Worm (Caenorhabditis elegans) whole organism, L4 larva: ENCODE measurements around the gene ttn-1.

ENCODE experiments used
- F44E2.7 ChIP-seq: fragments of 200-800 bp; sonication (Bioruptor generic); IDR thresholded peaks from 2 replicates; pipeline ENCODE4 v2.1.2; 2022; ENCODE audit warnings: missing genetic modification characterization, missing compliant biosample characterization
- R02D3.7 ChIP-seq: fragments of 150-350 bp; sonication (generic microtip); optimal IDR thresholded peaks from 3 replicates; lab custom pipeline; 2014; ENCODE audit warnings: missing biosample characterization, missing genetic modification characterization
- T20F7.1 ChIP-seq: fragments of 200-800 bp; sonication (Bioruptor generic); optimal IDR thresholded peaks from 2 replicates; lab custom pipeline; 2018; ENCODE audit warnings: mild to moderate bottlenecking, missing genetic modification characterization, missing compliant biosample characterization
- Y105C5A.15 ChIP-seq: fragments of 200-800 bp; sonication (Bioruptor generic); IDR thresholded peaks from 2 replicates; pipeline ENCODE4 v1.3.6; 2022; ENCODE audit warnings: missing genetic modification characterization, missing compliant biosample characterization
- Y48G9A.11 ChIP-seq: fragments of 200-800 bp; sonication (Bioruptor generic); IDR thresholded peaks from 2 replicates; pipeline ENCODE4 v1.3.6; 2022; ENCODE audit warnings: missing genetic modification reagents, missing genetic modification characterization, missing compliant biosample characterization
- Y75B8A.6 ChIP-seq: fragments of 200-800 bp; sonication (Bioruptor generic); IDR thresholded peaks from 2 replicates; pipeline ENCODE4 v1.3.6; 2022; ENCODE audit warnings: missing genetic modification reagents, missing genetic modification characterization, missing compliant biosample characterization
- arid-1 ChIP-seq: fragments of 200-800 bp; sonication (Bioruptor generic); conservative IDR thresholded peaks from 2 replicates; pipeline ENCODE4 v1.3.6; 2022; ENCODE audit warnings: missing genetic modification reagents, missing genetic modification characterization, missing compliant biosample characterization
- ceh-28 ChIP-seq: fragments of 150-350 bp; optimal IDR thresholded peaks from 2 replicates; lab custom pipeline; 2014; ENCODE audit warnings: missing biosample characterization, missing genetic modification reagents, missing genetic modification characterization
- ceh-44 ChIP-seq: fragments of 200-800 bp; sonication (Bioruptor generic); IDR thresholded peaks from 2 replicates; pipeline ENCODE4 v1.3.6; 2022; ENCODE audit warnings: missing genetic modification reagents, missing genetic modification characterization, missing compliant biosample characterization
- ceh-62 ChIP-seq: sonication (generic microtip); optimal IDR thresholded peaks from 2 replicates; lab custom pipeline; 2017; ENCODE audit warnings: missing biosample characterization, missing genetic modification characterization
- ces-1 ChIP-seq: fragments of 150-350 bp; sonication (generic microtip); optimal IDR thresholded peaks from 4 replicates; lab custom pipeline; 2014; ENCODE audit warnings: missing biosample characterization, missing genetic modification reagents, missing genetic modification characterization
- cey-2 ChIP-seq: sonication (generic microtip); optimal IDR thresholded peaks from 3 replicates; lab custom pipeline; 2017; ENCODE audit warnings: missing genetic modification characterization, mild to moderate bottlenecking, missing compliant biosample characterization, antibody characterized with exemption, borderline replicate concordance; ENCODE audit not compliant: insufficient read depth
- ctbp-1 ChIP-seq: fragments of 200-800 bp; sonication (Bioruptor generic); IDR thresholded peaks from 2 replicates; pipeline ENCODE4 v1.3.6; 2022; ENCODE audit warnings: missing genetic modification reagents, missing genetic modification characterization, missing compliant biosample characterization
- daf-12 ChIP-seq: fragments of 150-350 bp; optimal IDR thresholded peaks from 2 replicates; lab custom pipeline; 2014; ENCODE audit warnings: missing biosample characterization, missing genetic modification reagents, missing genetic modification characterization
- dmd-8 ChIP-seq: fragments of 200-800 bp; sonication (Bioruptor generic); IDR thresholded peaks from 2 replicates; pipeline ENCODE4 v1.3.6; 2022; ENCODE audit warnings: missing genetic modification characterization, missing compliant biosample characterization
- fkh-10 ChIP-seq: fragments of 150-350 bp; optimal IDR thresholded peaks from 2 replicates; lab custom pipeline; 2014; ENCODE audit warnings: missing biosample characterization, missing genetic modification reagents, missing genetic modification characterization
- gei-8 ChIP-seq: fragments of 200-800 bp; sonication (Bioruptor generic); optimal IDR thresholded peaks from 2 replicates; lab custom pipeline; 2018; ENCODE audit warnings: mild to moderate bottlenecking, missing genetic modification characterization, missing compliant biosample characterization
- hlh-11 ChIP-seq: fragments of 200-800 bp; sonication (Bioruptor generic); optimal IDR thresholded peaks from 2 replicates; lab custom pipeline; 2018; ENCODE audit warnings: mild to moderate bottlenecking, missing genetic modification characterization, missing compliant biosample characterization
- lim-7 ChIP-seq: fragments of 200-800 bp; sonication (Bioruptor generic); IDR thresholded peaks from 2 replicates; pipeline ENCODE4 v1.3.6; 2022; ENCODE audit warnings: missing genetic modification characterization, missing compliant biosample characterization
- lin-15B ChIP-seq: fragments of 150-350 bp; sonication (generic microtip); optimal IDR thresholded peaks from 3 replicates; lab custom pipeline; 2014; ENCODE audit warnings: missing biosample characterization, missing genetic modification characterization
- lin-38 ChIP-seq: fragments of 200-800 bp; sonication (Bioruptor generic); IDR thresholded peaks from 2 replicates; pipeline ENCODE4 v1.3.6; 2022; ENCODE audit warnings: missing genetic modification reagents, missing genetic modification characterization, missing compliant biosample characterization
- lsy-2 ChIP-seq, 2 experiments: fragments of 150-350 bp in 1 of 2; sonication (generic microtip) in 1 of 2; optimal IDR thresholded peaks; 2 replicates each; lab custom pipeline; 2014 to 2017; ENCODE audit warnings: missing biosample characterization in 2 of 2, missing genetic modification characterization in 2 of 2
- madf-5 ChIP-seq, 2 experiments: fragments of 200-800 bp; sonication (Bioruptor generic); IDR thresholded peaks; 2 replicates each; pipeline ENCODE4 v1.3.6; 2022; ENCODE audit warnings: missing compliant biosample characterization in 2 of 2, missing genetic modification characterization in 2 of 2
- madf-9 ChIP-seq: fragments of 200-800 bp; sonication (Bioruptor generic); conservative IDR thresholded peaks from 2 replicates; pipeline ENCODE4 v1.3.6; 2022; ENCODE audit warnings: missing genetic modification reagents, missing genetic modification characterization, missing compliant biosample characterization
- mdl-1 ChIP-seq, 2 experiments: fragments of 150-350 bp in 1 of 2; sonication (generic microtip) in 1 of 2; optimal IDR thresholded peaks; 2 replicates each; lab custom pipeline; 2014 to 2017; ENCODE audit warnings: missing biosample characterization in 2 of 2, missing genetic modification characterization in 2 of 2
- mdt-29 ChIP-seq: fragments of 200-800 bp; sonication (Bioruptor generic); IDR thresholded peaks from 2 replicates; pipeline ENCODE4 v1.3.6; 2022; ENCODE audit warnings: missing genetic modification reagents, missing genetic modification characterization, missing compliant biosample characterization
- mep-1 ChIP-seq: fragments of 150-350 bp; sonication (generic microtip); optimal IDR thresholded peaks from 3 replicates; lab custom pipeline; 2014; ENCODE audit warnings: missing biosample characterization, missing genetic modification characterization
- mes-2 ChIP-seq: sonication (generic microtip); optimal IDR thresholded peaks from 2 replicates; lab custom pipeline; 2016; ENCODE audit warnings: missing genotype, mild to moderate bottlenecking, missing genetic modification characterization, missing compliant biosample characterization; ENCODE audit not compliant: poor library complexity, severe bottlenecking
- mxl-2 ChIP-seq: fragments of 200-800 bp; sonication (Bioruptor generic); conservative IDR thresholded peaks from 2 replicates; pipeline ENCODE4 v1.3.6; 2022; ENCODE audit warnings: missing genetic modification reagents, missing genetic modification characterization, missing compliant biosample characterization
- nhr-10 ChIP-seq: fragments of 150-350 bp; optimal IDR thresholded peaks from 2 replicates; lab custom pipeline; 2014; ENCODE audit warnings: missing biosample characterization, missing genetic modification characterization
- nhr-102 ChIP-seq: sonication (generic microtip); optimal IDR thresholded peaks from 2 replicates; lab custom pipeline; 2016; ENCODE audit warnings: mild to moderate bottlenecking, missing genetic modification characterization, moderate library complexity, missing compliant biosample characterization
- nhr-11 ChIP-seq: fragments of 150-350 bp; optimal IDR thresholded peaks from 2 replicates; lab custom pipeline; 2014; ENCODE audit warnings: missing biosample characterization, missing genetic modification characterization
- nhr-111 ChIP-seq: fragments of 200-800 bp; sonication (Bioruptor generic); optimal IDR thresholded peaks from 2 replicates; lab custom pipeline; 2018; ENCODE audit warnings: mild to moderate bottlenecking, missing genetic modification characterization, missing compliant biosample characterization
- nhr-42 ChIP-seq: fragments of 200-800 bp; sonication (Bioruptor generic); IDR thresholded peaks from 2 replicates; pipeline ENCODE4 v1.3.6; 2022; ENCODE audit warnings: missing genetic modification characterization, missing compliant biosample characterization
- nhr-48 ChIP-seq: sonication (generic microtip); optimal IDR thresholded peaks from 2 replicates; lab custom pipeline; 2016; ENCODE audit warnings: mild to moderate bottlenecking, missing genetic modification characterization, missing compliant biosample characterization
- nhr-6 ChIP-seq: fragments of 150-350 bp; optimal IDR thresholded peaks from 2 replicates; lab custom pipeline; 2014; ENCODE audit warnings: missing biosample characterization, missing genetic modification characterization
- nhr-77 ChIP-seq: fragments of 150-350 bp; optimal IDR thresholded peaks from 2 replicates; lab custom pipeline; 2014; ENCODE audit warnings: missing biosample characterization, missing genetic modification characterization
- pha-4 ChIP-seq, 2 experiments: fragments of 150-350 bp in 1 of 2; fragments of 200-800 bp in 1 of 2; sonication (Bioruptor generic) in 1 of 2; IDR thresholded peaks in 1 of 2; optimal IDR thresholded peaks in 1 of 2; 2 replicates each; pipeline versions ENCODE4 v1.3.6 to Lab custom; 2014 to 2022; ENCODE audit warnings: missing genetic modification characterization in 2 of 2, missing genetic modification reagents in 2 of 2, missing biosample characterization in 1 of 2, missing compliant biosample characterization in 1 of 2
- pqm-1 ChIP-seq: sonication (generic microtip); optimal IDR thresholded peaks from 2 replicates; lab custom pipeline; 2017; ENCODE audit warnings: missing biosample characterization, missing genetic modification characterization
- saeg-2 ChIP-seq: fragments of 200-800 bp; sonication (Bioruptor generic); IDR thresholded peaks from 2 replicates; pipeline ENCODE4 v1.3.6; 2022; ENCODE audit warnings: missing genetic modification reagents, missing genetic modification characterization, missing compliant biosample characterization
- skn-1 ChIP-seq: fragments of 150-350 bp; optimal IDR thresholded peaks from 2 replicates; lab custom pipeline; 2014; ENCODE audit warnings: missing biosample characterization, missing genetic modification characterization
- snpc-1.2 ChIP-seq: fragments of 200-800 bp; sonication (Bioruptor generic); IDR thresholded peaks from 2 replicates; pipeline ENCODE4 v1.3.6; 2022; ENCODE audit warnings: missing genetic modification reagents, missing genetic modification characterization, missing compliant biosample characterization
- spr-1 ChIP-seq: sonication (generic microtip); optimal IDR thresholded peaks from 2 replicates; lab custom pipeline; 2016; ENCODE audit warnings: mild to moderate bottlenecking, missing genetic modification characterization, missing compliant biosample characterization
- tra-1 ChIP-seq: fragments of 200-800 bp; sonication (Bioruptor generic); IDR thresholded peaks from 2 replicates; pipeline ENCODE4 v1.3.6; 2022; ENCODE audit warnings: missing genetic modification reagents, missing genetic modification characterization, missing compliant biosample characterization
- unc-62 ChIP-seq, 3 experiments: fragments of 150-350 bp in 1 of 3; sonication (generic microtip); optimal IDR thresholded peaks in 2 of 3; peaks in 1 of 3; 1 replicate in 1 of 3; 2 replicates in 2 of 3; lab custom pipeline; 2014 to 2017; ENCODE audit warnings: missing biosample characterization in 3 of 3, missing genetic modification characterization in 3 of 3, missing genetic modification reagents in 3 of 3, missing genotype in 1 of 3
- vab-7 ChIP-seq: fragments of 200-800 bp; sonication (Bioruptor generic); IDR thresholded peaks from 2 replicates; pipeline ENCODE4 v1.3.6; 2022; ENCODE audit warnings: missing genetic modification reagents, missing genetic modification characterization, missing compliant biosample characterization
- zfp-3 ChIP-seq: fragments of 200-800 bp; sonication (Bioruptor generic); conservative IDR thresholded peaks from 2 replicates; pipeline ENCODE4 v1.3.6; 2022; ENCODE audit warnings: missing genetic modification reagents, missing genetic modification characterization, missing compliant biosample characterization
- zip-2 ChIP-seq: fragments of 150-350 bp; optimal IDR thresholded peaks from 2 replicates; lab custom pipeline; 2014; ENCODE audit warnings: missing biosample characterization, missing genetic modification characterization
- ztf-11 ChIP-seq: fragments of 150-350 bp; optimal IDR thresholded peaks from 2 replicates; lab custom pipeline; 2014; ENCODE audit warnings: missing biosample characterization, missing genetic modification characterization

Gene ttn-1

DNA sequence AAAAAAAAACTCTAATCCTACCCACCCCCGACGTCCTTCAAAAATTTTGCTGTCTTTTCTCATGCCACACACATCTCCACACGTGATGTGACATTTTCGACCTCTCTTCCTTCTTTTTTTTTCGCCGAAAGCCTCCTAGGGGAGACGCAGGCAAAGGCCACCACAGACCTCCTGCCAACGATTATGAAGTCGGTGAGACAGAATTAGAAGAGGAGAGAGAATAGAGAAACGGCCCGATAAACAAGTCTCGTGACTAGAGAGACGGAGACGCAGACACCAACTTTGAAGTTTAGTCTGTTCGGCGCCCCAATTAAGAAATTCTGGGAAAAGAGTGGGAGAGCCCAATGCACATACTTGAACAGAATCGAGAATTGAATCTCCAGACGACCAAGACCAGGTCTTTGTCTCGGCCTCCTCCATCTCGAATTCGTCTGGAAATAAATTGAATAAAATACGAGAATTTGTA is 22.1 kb upstream of the ttn-1 start (continued):
- TF ChIP-seq nhr-77 (peak; percentile 96), lsy-2 (tag; optimal IDR thresholded peaks at IDR 0.05; lab: Kevin White, UChicago) (peak; percentile 89 to 94), Y75B8A.6 (GFP tag; lab: Robert Waterston, UW) (peak; percentile 72; the same call in 1 of the 2 replicates), unc-62 (GFP tag; optimal IDR thresholded peaks at IDR 0.05 in 1 of 2; lab: Kevin White, UChicago) (peak in 1 of 2 experiments; percentile 99), unc-62 (tag; optimal IDR thresholded peaks at IDR 0.05; lab: Kevin White, UChicago) (no peak), gei-8 (GFP tag; lab: Kevin White, UChicago) (peak; percentile 50), mep-1 (peak; percentile 98), mes-2 (tag; lab: Kevin White, UChicago) (peak; percentile 92), cey-2 (peak; percentile 81), dmd-8 (GFP tag; lab: Robert Waterston, UW) (peak; percentile 74; the same call in 1 of the 2 replicates), pqm-1 (tag; lab: Kevin White, UChicago) (peak; percentile 37), nhr-6 (tag; lab: Kevin White, UChicago) (peak; percentile 83), F44E2.7 (GFP tag; lab: Robert Waterston, UW) (0 out of 2 replicates have a peak, but pooled peaks have one; percentile 9), nhr-102 (tag; lab: Kevin White, UChicago) (peak; percentile 92), nhr-111 (GFP tag; lab: Kevin White, UChicago) (no peak), nhr-10 (tag; lab: Kevin White, UChicago) (peak; percentile 95), ces-1 (GFP tag; lab: Kevin White, UChicago) (peak; percentile 79), mdt-29 (GFP tag; lab: Robert Waterston, UW) (peak; percentile 89), saeg-2 (peak; percentile 82), zfp-3 (peak; percentile 88), madf-9 (GFP tag; lab: Robert Waterston, UW) (peak; percentile 45), Y105C5A.15 (peak; percentile 34; the same call in 1 of the 2 replicates), zip-2 (tag; lab: Kevin White, UChicago) (peak; percentile 79), ctbp-1 (GFP tag; lab: Robert Waterston, UW) (peak; percentile 96), ceh-62 (tag; lab: Kevin White, UChicago) (no peak), tra-1 (GFP tag; lab: Robert Waterston, UW) (peak; percentile 94), R02D3.7 (tag; lab: Kevin White, UChicago) (no peak), ceh-28 (tag; lab: Kevin White, UChicago) (peak; percentile 46), daf-12 (tag; lab: Kevin White, UChicago) (no peak), snpc-1.2 (GFP tag; lab: Robert Waterston, UW) (no peak), skn-1 (tag; lab: Kevin White, UChicago) (peak; percentile 60), mdl-1 (tag; optimal IDR thresholded peaks at IDR 0.05; lab: Kevin White, UChicago) (peak; percentile 92 to 98), lim-7 (peak; percentile 28), nhr-42 (GFP tag; lab: Robert Waterston, UW) (0 out of 2 replicates have a peak, but pooled peaks have one; percentile 68), T20F7.1 (GFP tag; lab: Kevin White, UChicago) (peak; percentile 86), ceh-44 (GFP tag; lab: Robert Waterston, UW) (0 out of 2 replicates have a peak, but pooled peaks have one; percentile 36), hlh-11 (tag; lab: Kevin White, UChicago) (peak; percentile 98), vab-7 (peak; percentile 66), fkh-10 (GFP tag; lab: Kevin White, UChicago) (peak; percentile 82), spr-1 (tag; lab: Kevin White, UChicago) (peak; percentile 73), madf-5 (GFP tag; IDR thresholded peaks at IDR 0.05; lab: Robert Waterston, UW) (peak in 1 of 2 experiments; percentile 78; a peak in 2 of 4 replicates), arid-1 (GFP tag; lab: Robert Waterston, UW) (peak; percentile 66), ztf-11 (tag; lab: Kevin White, UChicago) (no peak), lin-38 (GFP tag; lab: Robert Waterston, UW) (no peak; the same call in 1 of the 2 replicates), pha-4 (GFP tag; IDR thresholded peaks at IDR 0.05; lab: Robert Waterston, UW) (peak; percentile 88), pha-4 (tag; optimal IDR thresholded peaks at IDR 0.05; lab: Kevin White, UChicago) (peak; percentile 61), nhr-48 (peak; percentile 95), lin-15B (tag; lab: Kevin White, UChicago) (peak; percentile 23), mxl-2 (peak; percentile 48; the same call in 1 of the 2 replicates), nhr-11 (tag; lab: Kevin White, UChicago) (peak; percentile 91), Y48G9A.11 (GFP tag; lab: Robert Waterston, UW) (no peak)
